Fruit fly (Drosophila melanogaster) whole organism, embryonic: ENCODE measurements around the gene IM33.

ENCODE experiments used
- Asciz ChIP-seq: fragments of 200-800 bp; sonication (Bioruptor generic); optimal IDR thresholded peaks from 2 replicates; lab custom pipeline; 2017; ENCODE audit warnings: missing biosample characterization, mild to moderate bottlenecking, missing genetic modification characterization, missing genetic modification reagents
- Atf6 ChIP-seq: fragments of 200-800 bp; sonication (Bioruptor generic); IDR thresholded peaks from 2 replicates; pipeline ENCODE4 v1.3.6; 2022; ENCODE audit warnings: missing biosample characterization, missing genetic modification characterization
- BEAF-32 ChIP-seq: fragments of 200-800 bp; sonication (Bioruptor generic); optimal IDR thresholded peaks from 3 replicates; lab custom pipeline; 2017; ENCODE audit warnings: missing biosample characterization, missing genetic modification characterization, mild to moderate bottlenecking, moderate library complexity, missing genetic modification reagents
- CG10267 ChIP-seq: fragments of 200-800 bp; sonication (Bioruptor generic); optimal IDR thresholded peaks from 2 replicates; lab custom pipeline; 2018; ENCODE audit warnings: missing biosample characterization, mild to moderate bottlenecking, missing genetic modification characterization, moderate library complexity
- CG10979 ChIP-seq: fragments of 200-800 bp; sonication (Bioruptor generic); optimal IDR thresholded peaks from 2 replicates; lab custom pipeline; 2018; ENCODE audit warnings: missing biosample characterization, mild to moderate bottlenecking, missing genetic modification characterization, moderate library complexity
- CG12391 ChIP-seq: fragments of 200-800 bp; sonication (Bioruptor generic); optimal IDR thresholded peaks from 3 replicates; lab custom pipeline; 2018; ENCODE audit warnings: missing biosample characterization, mild to moderate bottlenecking, missing genetic modification characterization, moderate library complexity
- CG14667 ChIP-seq: fragments of 200-800 bp; sonication (Bioruptor generic); IDR thresholded peaks from 2 replicates; pipeline ENCODE4 v1.3.6; 2022; ENCODE audit warnings: missing biosample characterization, missing genetic modification characterization
- CG14710 ChIP-seq: fragments of 200-800 bp; sonication (Bioruptor generic); optimal IDR thresholded peaks from 3 replicates; lab custom pipeline; 2019; ENCODE audit warnings: missing biosample characterization, mild to moderate bottlenecking, missing genetic modification characterization, moderate library complexity
- CG17612 ChIP-seq: fragments of 200-800 bp; sonication (Bioruptor generic); IDR thresholded peaks from 2 replicates; pipeline ENCODE4 v1.3.6; 2022; ENCODE audit warnings: missing biosample characterization, missing genetic modification characterization
- CG17802 ChIP-seq: fragments of 200-800 bp; sonication (Bioruptor generic); optimal IDR thresholded peaks from 2 replicates; lab custom pipeline; 2018; ENCODE audit warnings: missing biosample characterization, mild to moderate bottlenecking, missing genetic modification characterization, moderate library complexity
- CG17829 ChIP-seq: fragments of 200-800 bp; optimal IDR thresholded peaks from 2 replicates; lab custom pipeline; 2019; ENCODE audit warnings: missing biosample characterization, mild to moderate bottlenecking, missing genetic modification characterization, moderate library complexity
- CG1792 ChIP-seq: fragments of 200-800 bp; sonication (Bioruptor generic); optimal IDR thresholded peaks from 2 replicates; lab custom pipeline; 2016; ENCODE audit warnings: missing biosample characterization, missing genetic modification characterization
- CG18011 ChIP-seq: fragments of 200-800 bp; sonication (Bioruptor generic); optimal IDR thresholded peaks from 2 replicates; lab custom pipeline; 2017; ENCODE audit warnings: missing biosample characterization, missing genetic modification characterization, mild to moderate bottlenecking, moderate library complexity, missing genotype
- CG18476 ChIP-seq: fragments of 200-800 bp; sonication (Bioruptor generic); optimal IDR thresholded peaks from 2 replicates; lab custom pipeline; 2016; ENCODE audit warnings: missing biosample characterization, mild to moderate bottlenecking, missing genetic modification characterization
- CG2120 ChIP-seq: fragments of 200-800 bp; sonication (Bioruptor generic); optimal IDR thresholded peaks from 3 replicates; lab custom pipeline; 2016; ENCODE audit warnings: missing biosample characterization, missing genetic modification characterization
- CG31388 ChIP-seq: fragments of 200-800 bp; sonication (Bioruptor generic); optimal IDR thresholded peaks from 2 replicates; lab custom pipeline; 2016; ENCODE audit warnings: missing biosample characterization, missing genetic modification characterization
- CG31441 ChIP-seq: fragments of 200-800 bp; sonication (Bioruptor generic); IDR thresholded peaks from 2 replicates; pipeline ENCODE4 v1.3.6; 2022; ENCODE audit warnings: missing biosample characterization, missing genetic modification characterization
- CG33213 ChIP-seq: fragments of 200-800 bp; sonication (Bioruptor generic); optimal IDR thresholded peaks from 3 replicates; lab custom pipeline; 2016; ENCODE audit warnings: missing biosample characterization, missing genetic modification characterization
- CG3726 ChIP-seq: fragments of 200-800 bp; sonication (Bioruptor generic); IDR thresholded peaks from 3 replicates; pipeline ENCODE4, ENCODE4 v1.3.6; 2022; ENCODE audit warnings: missing biosample characterization, missing genetic modification characterization
- CG4617 ChIP-seq: fragments of 200-800 bp; sonication (Bioruptor generic); optimal IDR thresholded peaks from 3 replicates; lab custom pipeline; 2016; ENCODE audit warnings: missing biosample characterization, missing genetic modification characterization, borderline replicate concordance
- CG5245 ChIP-seq: fragments of 200-800 bp; sonication (Bioruptor generic); optimal IDR thresholded peaks from 3 replicates; lab custom pipeline; 2016; ENCODE audit warnings: missing biosample characterization, missing genetic modification characterization
- CG5953 ChIP-seq: fragments of 200-800 bp; sonication (Bioruptor generic); IDR thresholded peaks from 2 replicates; pipeline ENCODE4 v1.3.6; 2022; ENCODE audit warnings: missing biosample characterization, missing genetic modification characterization
- CG6175 ChIP-seq: fragments of 200-800 bp; sonication (Bioruptor generic); IDR thresholded peaks from 3 replicates; pipeline ENCODE4 v1.3.6; 2022; ENCODE audit warnings: missing biosample characterization, missing genetic modification characterization
- CG8359 ChIP-seq: fragments of 200-800 bp; sonication (Bioruptor generic); optimal IDR thresholded peaks from 2 replicates; lab custom pipeline; 2017; ENCODE audit warnings: missing biosample characterization, mild to moderate bottlenecking, missing genetic modification characterization, borderline replicate concordance
- CG8944 ChIP-seq: fragments of 200-800 bp; sonication (Bioruptor generic); optimal IDR thresholded peaks from 3 replicates; lab custom pipeline; 2016; ENCODE audit warnings: missing biosample characterization, missing genetic modification characterization
- D19A ChIP-seq: fragments of 200-800 bp; optimal IDR thresholded peaks from 3 replicates; lab custom pipeline; 2019; ENCODE audit warnings: missing biosample characterization, mild to moderate bottlenecking, missing genetic modification characterization, moderate library complexity
- Ets97D ChIP-seq: fragments of 200-800 bp; sonication (Bioruptor generic); optimal IDR thresholded peaks from 3 replicates; lab custom pipeline; 2016; ENCODE audit warnings: missing biosample characterization, missing genetic modification characterization
- HmgZ ChIP-seq: fragments of 200-800 bp; sonication (Bioruptor generic); optimal IDR thresholded peaks from 2 replicates; lab custom pipeline; 2018; ENCODE audit warnings: missing biosample characterization, mild to moderate bottlenecking, missing genetic modification characterization
- Mad ChIP-seq: fragments of 200-800 bp; sonication (Bioruptor generic); optimal IDR thresholded peaks from 2 replicates; lab custom pipeline; 2016; ENCODE audit warnings: missing biosample characterization, missing genetic modification characterization
- Mrtf ChIP-seq: fragments of 200-800 bp; sonication (Bioruptor generic); IDR thresholded peaks from 3 replicates; pipeline ENCODE4 v1.3.6; 2022; ENCODE audit warnings: missing biosample characterization, missing genetic modification characterization
- Six4 ChIP-seq: fragments of 200-800 bp; sonication (Bioruptor generic); optimal IDR thresholded peaks from 2 replicates; lab custom pipeline; 2016; ENCODE audit warnings: missing biosample characterization, missing genetic modification characterization
- btn ChIP-seq: fragments of 200-800 bp; sonication (Bioruptor generic); optimal IDR thresholded peaks from 2 replicates; lab custom pipeline; 2016; ENCODE audit warnings: missing biosample characterization, missing genetic modification characterization
- da ChIP-seq: fragments of 200-800 bp; sonication (Bioruptor generic); optimal IDR thresholded peaks from 2 replicates; lab custom pipeline; 2016; ENCODE audit warnings: missing biosample characterization, missing genetic modification characterization
- dmrt99B ChIP-seq: fragments of 200-800 bp; sonication (Bioruptor generic); optimal IDR thresholded peaks from 2 replicates; lab custom pipeline; 2018; ENCODE audit warnings: missing biosample characterization, mild to moderate bottlenecking, missing genetic modification characterization, moderate library complexity
- emc ChIP-seq: fragments of 200-800 bp; sonication (Bioruptor generic); optimal IDR thresholded peaks from 2 replicates; lab custom pipeline; 2016; ENCODE audit warnings: missing biosample characterization, missing genetic modification characterization
- ems ChIP-seq: fragments of 200-800 bp; sonication (Bioruptor generic); optimal IDR thresholded peaks from 3 replicates; lab custom pipeline; 2016; ENCODE audit warnings: missing biosample characterization, missing genetic modification characterization
- exex ChIP-seq: fragments of 200-800 bp; sonication (Bioruptor generic); optimal IDR thresholded peaks from 4 replicates; lab custom pipeline; 2018; ENCODE audit warnings: missing biosample characterization, mild to moderate bottlenecking, missing genetic modification characterization, moderate library complexity
- gsb ChIP-seq: fragments of 200-800 bp; sonication (Bioruptor generic); IDR thresholded peaks from 2 replicates; pipeline ENCODE4 v1.3.6; 2022; ENCODE audit warnings: missing biosample characterization, missing genetic modification characterization
- h ChIP-seq: fragments of >200 bp; optimal IDR thresholded peaks from 2 replicates; lab custom pipeline; 2017
- ind ChIP-seq: fragments of 200-800 bp; sonication (Bioruptor generic); optimal IDR thresholded peaks from 3 replicates; lab custom pipeline; 2016; ENCODE audit warnings: missing biosample characterization, missing genetic modification characterization
- lmd ChIP-seq: fragments of 200-800 bp; sonication (Bioruptor generic); IDR thresholded peaks from 2 replicates; pipeline ENCODE4 v1.3.6; 2022; ENCODE audit warnings: missing biosample characterization, missing genetic modification characterization
- lov ChIP-seq, 2 experiments: fragments of 200-800 bp in 1 of 2; fragments of >200 bp in 1 of 2; sonication (Bioruptor generic) in 1 of 2; IDR thresholded peaks in 1 of 2; optimal IDR thresholded peaks in 1 of 2; 2 replicates in 1 of 2; 3 replicates in 1 of 2; pipeline versions ENCODE4 v1.3.6 to Lab custom; 2017 to 2022; ENCODE audit warnings: missing biosample characterization in 1 of 2, missing genetic modification characterization in 1 of 2
- nerfin-1 ChIP-seq: fragments of 200-800 bp; sonication (Bioruptor generic); optimal IDR thresholded peaks from 3 replicates; lab custom pipeline; 2019; ENCODE audit warnings: missing biosample characterization, mild to moderate bottlenecking, missing genetic modification characterization, moderate library complexity
- oc ChIP-seq: fragments of 200-800 bp; sonication (Bioruptor generic); optimal IDR thresholded peaks from 2 replicates; lab custom pipeline; 2018; ENCODE audit warnings: missing biosample characterization, mild to moderate bottlenecking, missing genetic modification characterization, moderate library complexity
- pb ChIP-seq: fragments of 200-800 bp; sonication (Bioruptor generic); optimal IDR thresholded peaks from 3 replicates; lab custom pipeline; 2016; ENCODE audit warnings: missing biosample characterization, missing genetic modification characterization
- pita ChIP-seq: fragments of 200-800 bp; sonication (Bioruptor generic); optimal IDR thresholded peaks from 2 replicates; lab custom pipeline; 2017; ENCODE audit warnings: missing biosample characterization, mild to moderate bottlenecking, missing genetic modification characterization
- prd ChIP-seq, 3 experiments: fragments of >200 bp in 2 of 3; fragments of 200-800 bp in 1 of 3; sonication (Bioruptor generic) in 1 of 3; optimal IDR thresholded peaks in 2 of 3; IDR thresholded peaks in 1 of 3; 2 replicates in 2 of 3; 3 replicates in 1 of 3; pipeline versions ENCODE4 v1.3.6 to Lab custom; 2017 to 2022; ENCODE audit warnings: missing biosample characterization in 1 of 3, missing genetic modification characterization in 1 of 3
- sima ChIP-seq: fragments of 200-800 bp; sonication (Bioruptor generic); optimal IDR thresholded peaks from 2 replicates; lab custom pipeline; 2016; ENCODE audit warnings: missing biosample characterization, missing genetic modification characterization
- slou ChIP-seq: fragments of 200-800 bp; sonication (Bioruptor generic); optimal IDR thresholded peaks from 3 replicates; lab custom pipeline; 2016; ENCODE audit warnings: missing biosample characterization, missing genetic modification characterization
- trh ChIP-seq: fragments of 200-800 bp; sonication (Bioruptor generic); optimal IDR thresholded peaks from 2 replicates; lab custom pipeline; 2016; ENCODE audit warnings: missing biosample characterization, missing genetic modification characterization
- usp ChIP-seq: fragments of >200 bp; optimal IDR thresholded peaks from 2 replicates; lab custom pipeline; 2017; ENCODE audit warnings: missing biosample characterization, missing genetic modification characterization

IM33 gene

dm6 chr2L:3703260-3703659 is 6.8 kb upstream of the IM33 start, which contains the start of gene CG2816 (continued):
- TF ChIP-seq nerfin-1 (tag; lab: Kevin White, UChicago) (no peak), CG17829 (tag; lab: Kevin White, UChicago) (no peak), oc (tag; lab: Kevin White, UChicago) (no peak), Asciz (GFP tag; lab: Kevin White, UChicago) (no peak), ind (GFP tag; lab: Kevin White, UChicago) (peak; percentile 59), CG10979 (tag; lab: Kevin White, UChicago) (no peak), CG14667 (0 out of 2 replicates have a peak, but pooled peaks have one; percentile 20), CG5245 (GFP tag; lab: Kevin White, UChicago) (no peak), CG31441 (GFP tag; lab: Robert Waterston, UW) (no peak), lmd (GFP tag; lab: Robert Waterston, UW) (peak; percentile 92), ems (GFP tag; lab: Kevin White, UChicago) (peak; percentile 68), prd (optimal IDR thresholded peaks at IDR 0.05; lab: Kevin White, UChicago) (no peak), prd (GFP tag; IDR thresholded peaks at IDR 0.05; lab: Robert Waterston, UW) (no peak; the same call in 2 of the 3 replicates), BEAF-32 (GFP tag; lab: Kevin White, UChicago) (no peak), Mad (GFP tag; lab: Kevin White, UChicago) (peak; percentile 11), CG17802 (no peak), CG1792 (GFP tag; lab: Kevin White, UChicago) (no peak), CG18476 (GFP tag; lab: Kevin White, UChicago) (no peak), CG4617 (GFP tag; lab: Kevin White, UChicago) (peak; percentile 18), h (lab: Kevin White, UChicago) (no peak), trh (GFP tag; lab: Kevin White, UChicago) (no peak), usp (GFP tag; lab: Kevin White, UChicago) (no peak), Mrtf (GFP tag; lab: Robert Waterston, UW) (peak; percentile 78; the same call in 2 of the 3 replicates), Six4 (GFP tag; lab: Kevin White, UChicago) (no peak), exex (tag; lab: Kevin White, UChicago) (no peak), CG12391 (tag; lab: Kevin White, UChicago) (no peak), CG33213 (GFP tag; lab: Kevin White, UChicago) (no peak), Atf6 (GFP tag; lab: Robert Waterston, UW) (peak; percentile 68), CG3726 (GFP tag; lab: Robert Waterston, UW) (peak; percentile 64; the same call in 1 of the 3 replicates), btn (GFP tag; lab: Kevin White, UChicago) (no peak), da (GFP tag; lab: Kevin White, UChicago) (no peak), sima (GFP tag; lab: Kevin White, UChicago) (no peak), dmrt99B (tag; lab: Kevin White, UChicago) (peak; percentile 48), CG10267 (peak; percentile 19), CG8944 (peak; percentile 58), pita (GFP tag; lab: Kevin White, UChicago) (no peak), CG31388 (GFP tag; lab: Kevin White, UChicago) (no peak), CG17612 (GFP tag; lab: Robert Waterston, UW) (no peak), D19A (no peak), gsb (GFP tag; lab: Robert Waterston, UW) (0 out of 2 replicates have a peak, but pooled peaks have one; percentile 17), CG8359 (GFP tag; lab: Kevin White, UChicago) (no peak), emc (GFP tag; lab: Kevin White, UChicago) (no peak), CG2120 (GFP tag; lab: Kevin White, UChicago) (peak; percentile 97), lov (optimal IDR thresholded peaks at IDR 0.05; lab: Kevin White, UChicago) (no peak), lov (GFP tag; IDR thresholded peaks at IDR 0.05; lab: Robert Waterston, UW) (no peak; the same call in 2 of the 3 replicates), pb (GFP tag; lab: Kevin White, UChicago) (no peak), CG5953 (GFP tag; lab: Robert Waterston, UW) (no peak), CG14710 (tag; lab: Kevin White, UChicago) (no peak), Ets97D (no peak), slou (GFP tag; lab: Kevin White, UChicago) (peak; percentile 14), CG18011 (GFP tag; lab: Kevin White, UChicago) (peak; percentile 44), CG6175 (GFP tag; lab: Robert Waterston, UW) (no peak), HmgZ (tag; lab: Kevin White, UChicago) (peak; percentile 40)
